Fruit fly (Drosophila melanogaster): ENCODE data around the gene CG13771.
A peak's percentile ranks its signal among the peaks of the same experiment; 100 is the strongest.

The CG13771 gene

dm6 chr2L:6647103-6647711, 16.2 kb downstream of the CG13771 start (continued):
- TF ChIP-seq disco-r (GFP tag; optimal IDR thresholded peaks at IDR 0.05), result peak; percentile 98
- TF ChIP-seq ro (GFP tag; IDR thresholded peaks at IDR 0.05), result peak; percentile 90
- TF ChIP-seq chinmo (GFP tag; IDR thresholded peaks at IDR 0.05; ENCODE audit: partially characterized antibody), result peak; percentile 96
- peak; percentile 97 for TF ChIP-seq CG3065 (GFP tag; optimal IDR thresholded peaks at IDR 0.05)

dm6 chr2L:6644421-6645059, 18.9 kb downstream of the CG13771 start:
- TF ChIP-seq E2f2 (GFP tag; IDR thresholded peaks at IDR 0.05) (no peak), ftz-f1 (GFP tag; optimal IDR thresholded peaks at IDR 0.05) (peak; percentile 7), Atf3 (GFP tag; optimal IDR thresholded peaks at IDR 0.05) (peak; percentile 37), ac (GFP tag; optimal IDR thresholded peaks at IDR 0.05) (no peak), CG12659 (GFP tag; optimal IDR thresholded peaks at IDR 0.05) (no peak), CG18011 (GFP tag; optimal IDR thresholded peaks at IDR 0.05) (peak; percentile 2), Hr51 (GFP tag; optimal IDR thresholded peaks at IDR 0.05) (no peak), CG15479 (GFP tag; optimal IDR thresholded peaks at IDR 0.05) (no peak), CG8924 (tag; optimal IDR thresholded peaks at IDR 0.05) (peak; percentile 8), Tbp (GFP tag; optimal IDR thresholded peaks at IDR 0.05) (no peak), CG12104 (GFP tag; optimal IDR thresholded peaks at IDR 0.05) (no peak), hb (GFP tag; IDR thresholded peaks at IDR 0.05; ENCODE audit: partially characterized antibody) (no peak), CG3281 (GFP tag; optimal IDR thresholded peaks at IDR 0.05) (no peak), sc (optimal IDR thresholded peaks at IDR 0.05) (no peak), sc (GFP tag; optimal IDR thresholded peaks at IDR 0.05) (no peak), psq (GFP tag; optimal IDR thresholded peaks at IDR 0.05) (peak; percentile 97), kni (GFP tag; optimal IDR thresholded peaks at IDR 0.05) (peak; percentile 5), CG8089 (GFP tag; optimal IDR thresholded peaks at IDR 0.05) (no peak), CG31388 (GFP tag; optimal IDR thresholded peaks at IDR 0.05) (no peak), lab (GFP tag; optimal IDR thresholded peaks at IDR 0.05) (no peak), Bteb2 (GFP tag; optimal IDR thresholded peaks at IDR 0.05) (no peak), sug (tag; optimal IDR thresholded peaks at IDR 0.05) (peak; percentile 37), sens (GFP tag) (peak; percentile 15), Trl (optimal IDR thresholded peaks at IDR 0.05) (peak in 1 of 2 experiments; percentile 1), Trl (GFP tag; optimal IDR thresholded peaks at IDR 0.05) (no peak), B-H1 (GFP tag; IDR thresholded peaks at IDR 0.05) (no peak), tap (tag; optimal IDR thresholded peaks at IDR 0.05) (no peak), gfzf (GFP tag; optimal IDR thresholded peaks at IDR 0.05) (no peak), Deaf1 (tag; optimal IDR thresholded peaks at IDR 0.05) (no peak), Lim3 (GFP tag; IDR thresholded peaks at IDR 0.05) (no peak), nau (GFP tag; optimal IDR thresholded peaks at IDR 0.05) (no peak), vvl (GFP tag; IDR thresholded peaks at IDR 0.05) (peak; percentile 60; the same call in 1 of the 2 replicates), lbe (GFP tag; optimal IDR thresholded peaks at IDR 0.05) (peak; percentile 41), CG31441 (GFP tag; IDR thresholded peaks at IDR 0.05) (no peak), her (GFP tag; optimal IDR thresholded peaks at IDR 0.05) (no peak), Nf-YB (GFP tag; optimal IDR thresholded peaks at IDR 0.05) (no peak), corto (GFP tag; optimal IDR thresholded peaks at IDR 0.05) (peak; percentile 47), sisA (GFP tag; IDR thresholded peaks at IDR 0.05) (no peak), Mes4 (GFP tag; optimal IDR thresholded peaks at IDR 0.05) (no peak), CG32532 (GFP tag; IDR thresholded peaks at IDR 0.05) (no peak; the same call in 1 of the 2 replicates), mam (GFP tag; optimal IDR thresholded peaks at IDR 0.05) (no peak), CG3065 (GFP tag; optimal IDR thresholded peaks at IDR 0.05) (no peak), ind (GFP tag; optimal IDR thresholded peaks at IDR 0.05) (no peak), CG3407 (GFP tag; optimal IDR thresholded peaks at IDR 0.05) (no peak), fru (optimal IDR thresholded peaks at IDR 0.05) (no peak), esg (GFP tag; conservative IDR thresholded peaks at IDR 0.05) (no peak)
